Worm (Caenorhabditis elegans): ENCODE data around the gene mls-2.

ce11 chrX:4809189-4809588, 47.7 kb upstream of the mls-2 start:
- TF ChIP-seq alr-1 (tag; optimal IDR thresholded peaks at IDR 0.05; ENCODE audit: borderline replicate concordance) (no peak), snpc-4 (tag; optimal IDR thresholded peaks at IDR 0.05) (no peak), hlh-17 (GFP tag; optimal IDR thresholded peaks at IDR 0.05; ENCODE audit: borderline replicate concordance) (no peak), pax-3 (tag; optimal IDR thresholded peaks at IDR 0.05) (no peak), nhr-12 (tag; optimal IDR thresholded peaks at IDR 0.05) (no peak), nhr-28 (tag; optimal IDR thresholded peaks at IDR 0.05) (no peak), dpl-1 (GFP tag; optimal IDR thresholded peaks at IDR 0.05) (no peak), fos-1 (tag; optimal IDR thresholded peaks at IDR 0.05) (no peak), elt-2 (tag; optimal IDR thresholded peaks at IDR 0.05) (no peak)

Data from whole organism, L1 larva.